Fruit fly (Drosophila melanogaster) whole organism, embryonic: Measurements from ENCODE around the gene CG15418.

Experiments
- Abd-B ChIP-seq: fragments of 200-800 bp; sonication (Bioruptor generic); optimal IDR thresholded peaks from 2 replicates; lab custom pipeline; 2018; ENCODE audit warnings: missing biosample characterization, mild to moderate bottlenecking, missing genetic modification characterization, moderate library complexity
- Ada2b ChIP-seq: fragments of 200-800 bp; sonication (Bioruptor generic); IDR thresholded peaks from 2 replicates; pipeline ENCODE4 v1.3.6; 2022; ENCODE audit warnings: missing biosample characterization, missing genetic modification characterization
- CG10321 ChIP-seq: fragments of 200-800 bp; sonication (Bioruptor generic); IDR thresholded peaks from 2 replicates; pipeline ENCODE4 v1.3.6; 2022; ENCODE audit warnings: missing biosample characterization, missing genetic modification characterization
- CG12219 ChIP-seq: fragments of 200-800 bp; sonication (Bioruptor generic); optimal IDR thresholded peaks from 3 replicates; lab custom pipeline; 2018; ENCODE audit warnings: missing biosample characterization, mild to moderate bottlenecking, missing genetic modification characterization
- CG12391 ChIP-seq: fragments of 200-800 bp; sonication (Bioruptor generic); optimal IDR thresholded peaks from 3 replicates; lab custom pipeline; 2018; ENCODE audit warnings: missing biosample characterization, mild to moderate bottlenecking, missing genetic modification characterization, moderate library complexity
- CG12942 ChIP-seq: fragments of 200-800 bp; sonication (Bioruptor generic); optimal IDR thresholded peaks from 3 replicates; lab custom pipeline; 2016; ENCODE audit warnings: missing biosample characterization, missing genetic modification characterization
- CG13123 ChIP-seq: fragments of 200-800 bp; sonication (Bioruptor generic); optimal IDR thresholded peaks from 2 replicates; lab custom pipeline; 2016; ENCODE audit warnings: missing biosample characterization, missing genetic modification characterization
- CG13775 ChIP-seq: fragments of 200-800 bp; sonication (Bioruptor generic); optimal IDR thresholded peaks from 3 replicates; lab custom pipeline; 2017; ENCODE audit warnings: missing biosample characterization, mild to moderate bottlenecking, missing genetic modification characterization
- CG1832 ChIP-seq: fragments of 200-800 bp; sonication (Bioruptor generic); optimal IDR thresholded peaks from 2 replicates; lab custom pipeline; 2017; ENCODE audit warnings: missing biosample characterization, mild to moderate bottlenecking, missing genetic modification characterization, inconsistent platforms
- CG2120 ChIP-seq: fragments of 200-800 bp; sonication (Bioruptor generic); optimal IDR thresholded peaks from 3 replicates; lab custom pipeline; 2016; ENCODE audit warnings: missing biosample characterization, missing genetic modification characterization
- CG30020 ChIP-seq: fragments of 200-800 bp; optimal IDR thresholded peaks from 2 replicates; lab custom pipeline; 2019; ENCODE audit warnings: missing biosample characterization, mild to moderate bottlenecking, missing genetic modification characterization, moderate library complexity
- CG4617 ChIP-seq: fragments of 200-800 bp; sonication (Bioruptor generic); optimal IDR thresholded peaks from 3 replicates; lab custom pipeline; 2016; ENCODE audit warnings: missing biosample characterization, missing genetic modification characterization, borderline replicate concordance
- CG5953 ChIP-seq: fragments of 200-800 bp; sonication (Bioruptor generic); IDR thresholded peaks from 2 replicates; pipeline ENCODE4 v1.3.6; 2022; ENCODE audit warnings: missing biosample characterization, missing genetic modification characterization
- CG6791 ChIP-seq: fragments of 200-800 bp; sonication (Bioruptor generic); IDR thresholded peaks from 3 replicates; pipeline ENCODE4 v1.3.6; 2022; ENCODE audit warnings: missing biosample characterization, missing genetic modification characterization; ENCODE audit not compliant: partially characterized antibody
- CG7839 ChIP-seq: fragments of 200-800 bp; sonication (Bioruptor generic); optimal IDR thresholded peaks from 3 replicates; lab custom pipeline; 2018; ENCODE audit warnings: missing biosample characterization, mild to moderate bottlenecking, missing genetic modification characterization, moderate library complexity
- CG7987 ChIP-seq: fragments of 200-800 bp; sonication (Bioruptor generic); optimal IDR thresholded peaks from 2 replicates; lab custom pipeline; 2018; ENCODE audit warnings: missing biosample characterization, mild to moderate bottlenecking, missing genetic modification characterization, moderate library complexity
- Ets65A ChIP-seq: fragments of 200-800 bp; sonication (Bioruptor generic); peaks from one replicate; lab custom pipeline; 2016; ENCODE audit warnings: missing biosample characterization, missing genetic modification characterization
- Fer1 ChIP-seq: fragments of 200-800 bp; sonication (Bioruptor generic); optimal IDR thresholded peaks from 2 replicates; lab custom pipeline; 2017; ENCODE audit warnings: missing biosample characterization, mild to moderate bottlenecking, missing genetic modification characterization
- HHEX ChIP-seq: fragments of 200-800 bp; sonication (Bioruptor generic); optimal IDR thresholded peaks from 3 replicates; lab custom pipeline; 2017; ENCODE audit warnings: missing biosample characterization, mild to moderate bottlenecking, missing genetic modification characterization, missing genetic modification reagents
- HLH3B ChIP-seq: fragments of 200-800 bp; sonication (Bioruptor generic); IDR thresholded peaks from 2 replicates; pipeline ENCODE4 v1.3.6; 2022; ENCODE audit warnings: missing biosample characterization, missing genetic modification characterization
- Hmr ChIP-seq: fragments of 200-800 bp; sonication (Bioruptor generic); optimal IDR thresholded peaks from 3 replicates; lab custom pipeline; 2017; ENCODE audit warnings: mild to moderate bottlenecking, missing biosample characterization, missing genetic modification reagents, missing genetic modification characterization
- Lim3 ChIP-seq: fragments of 200-800 bp; sonication (Bioruptor generic); IDR thresholded peaks from 2 replicates; pipeline ENCODE4 v1.3.6; 2022; ENCODE audit warnings: missing biosample characterization, missing genetic modification characterization
- MBD-R2 ChIP-seq: fragments of 200-800 bp; sonication (Bioruptor generic); IDR thresholded peaks from 2 replicates; pipeline ENCODE4 v1.3.6; 2022; ENCODE audit warnings: missing biosample characterization, missing genetic modification characterization
- MTF-1 ChIP-seq: fragments of 200-800 bp; sonication (Bioruptor generic); optimal IDR thresholded peaks from 2 replicates; lab custom pipeline; 2018; ENCODE audit warnings: missing biosample characterization, mild to moderate bottlenecking, missing genetic modification characterization, borderline replicate concordance
- Nf-YA ChIP-seq: fragments of 200-800 bp; sonication (Bioruptor generic); IDR thresholded peaks from 2 replicates; pipeline ENCODE4 v1.3.6; 2022; ENCODE audit warnings: missing biosample characterization, missing genetic modification characterization
- PHDP ChIP-seq: fragments of 200-800 bp; sonication (Bioruptor generic); optimal IDR thresholded peaks from 3 replicates; lab custom pipeline; 2018; ENCODE audit warnings: missing biosample characterization, mild to moderate bottlenecking, missing genetic modification characterization, moderate library complexity
- Ptx1 ChIP-seq: fragments of 200-800 bp; sonication (Bioruptor generic); IDR thresholded peaks from 2 replicates; pipeline ENCODE4 v1.3.6; 2022; ENCODE audit warnings: missing biosample characterization, missing genetic modification characterization
- Ravus ChIP-seq: fragments of 200-800 bp; sonication (Bioruptor generic); IDR thresholded peaks from 2 replicates; pipeline ENCODE4 v1.3.6; 2022; ENCODE audit warnings: missing biosample characterization, missing genetic modification characterization
- al ChIP-seq: fragments of 200-800 bp; sonication (Bioruptor generic); IDR thresholded peaks from 2 replicates; pipeline ENCODE4 v1.3.6; 2022; ENCODE audit warnings: missing biosample characterization, missing genetic modification characterization
- ash1 ChIP-seq: fragments of 200-800 bp; sonication (Bioruptor generic); optimal IDR thresholded peaks from 2 replicates; lab custom pipeline; 2018; ENCODE audit warnings: missing biosample characterization, mild to moderate bottlenecking, missing genetic modification characterization
- bowl ChIP-seq: fragments of 200-800 bp; sonication (Bioruptor generic); IDR thresholded peaks from 2 replicates; pipeline ENCODE4 v1.3.6; 2022; ENCODE audit warnings: missing biosample characterization, missing genetic modification characterization
- caup ChIP-seq: fragments of 200-800 bp; sonication (Bioruptor generic); optimal IDR thresholded peaks from 3 replicates; lab custom pipeline; 2017; ENCODE audit warnings: missing biosample characterization, mild to moderate bottlenecking, missing genetic modification characterization, moderate library complexity; ENCODE audit not compliant: severe bottlenecking
- cg ChIP-seq: fragments of 200-800 bp; sonication (Bioruptor generic); optimal IDR thresholded peaks from 3 replicates; lab custom pipeline; 2019; ENCODE audit warnings: missing biosample characterization, mild to moderate bottlenecking, missing genetic modification characterization, moderate library complexity
- cwo ChIP-seq: fragments of 200-800 bp; sonication (Bioruptor generic); optimal IDR thresholded peaks from 3 replicates; lab custom pipeline; 2017; ENCODE audit warnings: missing biosample characterization, missing genetic modification characterization, mild to moderate bottlenecking, moderate library complexity, missing genetic modification reagents
- ewg ChIP-seq: fragments of 200-800 bp; sonication (Bioruptor generic); optimal IDR thresholded peaks from 3 replicates; lab custom pipeline; 2017; ENCODE audit warnings: mild to moderate bottlenecking, missing biosample characterization, missing genetic modification reagents, missing genetic modification characterization
- gce ChIP-seq: fragments of 200-800 bp; sonication (Bioruptor generic); IDR thresholded peaks from 3 replicates; pipeline ENCODE4 v1.3.6; 2022; ENCODE audit warnings: missing biosample characterization, missing genetic modification characterization
- ham ChIP-seq: fragments of 200-800 bp; sonication (Bioruptor generic); IDR thresholded peaks from 2 replicates; pipeline ENCODE4 v1.3.6; 2022; ENCODE audit warnings: missing biosample characterization, missing genetic modification characterization
- klu ChIP-seq: fragments of 200-800 bp; sonication (Bioruptor generic); IDR thresholded peaks from 2 replicates; pipeline ENCODE4 v1.3.6; 2022; ENCODE audit warnings: missing biosample characterization, missing genetic modification characterization
- lab ChIP-seq: fragments of 200-800 bp; sonication (Bioruptor generic); optimal IDR thresholded peaks from 3 replicates; lab custom pipeline; 2017; ENCODE audit warnings: missing biosample characterization, missing genetic modification characterization, mild to moderate bottlenecking, moderate library complexity, missing genetic modification reagents
- mirr ChIP-seq: fragments of 200-800 bp; sonication (Bioruptor generic); optimal IDR thresholded peaks from 3 replicates; lab custom pipeline; 2018; ENCODE audit warnings: missing biosample characterization, mild to moderate bottlenecking, missing genetic modification characterization
- nmo ChIP-seq: fragments of 200-800 bp; sonication (Bioruptor generic); optimal IDR thresholded peaks from 2 replicates; lab custom pipeline; 2018; ENCODE audit warnings: missing biosample characterization, mild to moderate bottlenecking, missing genetic modification characterization, moderate library complexity
- org-1 ChIP-seq: fragments of 200-800 bp; sonication (Bioruptor generic); optimal IDR thresholded peaks from 2 replicates; lab custom pipeline; 2017; ENCODE audit warnings: missing biosample characterization, missing genetic modification characterization
- pnt ChIP-seq: fragments of 200-800 bp; sonication (Bioruptor generic); optimal IDR thresholded peaks from 3 replicates; lab custom pipeline; 2016; ENCODE audit warnings: missing biosample characterization, missing genetic modification characterization
- prd ChIP-seq, 3 experiments: fragments of >200 bp in 2 of 3; fragments of 200-800 bp in 1 of 3; sonication (Bioruptor generic) in 1 of 3; optimal IDR thresholded peaks in 2 of 3; IDR thresholded peaks in 1 of 3; 2 replicates in 2 of 3; 3 replicates in 1 of 3; pipeline versions ENCODE4 v1.3.6 to Lab custom; 2017 to 2022; ENCODE audit warnings: missing biosample characterization in 1 of 3, missing genetic modification characterization in 1 of 3
- psq ChIP-seq: fragments of 200-800 bp; sonication (Bioruptor generic); optimal IDR thresholded peaks from 2 replicates; lab custom pipeline; 2017; ENCODE audit warnings: missing biosample characterization, missing genetic modification characterization
- rib ChIP-seq: fragments of 200-800 bp; sonication (Bioruptor generic); IDR thresholded peaks from 2 replicates; pipeline ENCODE4 v1.3.6; 2022; ENCODE audit warnings: missing biosample characterization, missing genetic modification characterization
- slbo ChIP-seq: fragments of 200-800 bp; sonication (Bioruptor generic); IDR thresholded peaks from 2 replicates; pipeline ENCODE4 v1.3.6; 2022; ENCODE audit warnings: missing biosample characterization, missing genetic modification characterization
- sug ChIP-seq: fragments of 200-800 bp; optimal IDR thresholded peaks from 2 replicates; lab custom pipeline; 2019; ENCODE audit warnings: missing biosample characterization, mild to moderate bottlenecking, missing genetic modification characterization, moderate library complexity
- tin ChIP-seq: fragments of 200-800 bp; sonication (Bioruptor generic); optimal IDR thresholded peaks from 3 replicates; lab custom pipeline; 2016; ENCODE audit warnings: missing biosample characterization, missing genetic modification characterization

The CG15418 gene

dm6 chr2L:3656667-3657066 is 35.2 kb upstream of the CG15418 start, which contains the start of gene for (continued):
- no peak for TF ChIP-seq bowl
- no peak for TF ChIP-seq CG13123
- TF ChIP-seq Ravus (GFP tag; lab: Robert Waterston, UW): no peak
- TF ChIP-seq PHDP (tag; lab: Kevin White, UChicago): no peak
- no peak for TF ChIP-seq CG30020 (tag; lab: Kevin White, UChicago)
- TF ChIP-seq Ada2b: no peak
- TF ChIP-seq MTF-1 (GFP tag; lab: Kevin White, UChicago): no peak
- TF ChIP-seq tin (GFP tag; lab: Kevin White, UChicago): no peak
- no peak for TF ChIP-seq CG2120
- TF ChIP-seq Abd-B (GFP tag; lab: Kevin White, UChicago): no peak
- no peak for TF ChIP-seq CG10321 (GFP tag; lab: Robert Waterston, UW)
- TF ChIP-seq pnt (GFP tag; lab: Kevin White, UChicago): no peak
- peak; percentile 20 for TF ChIP-seq lab (GFP tag; lab: Kevin White, UChicago)
- TF ChIP-seq prd (optimal IDR thresholded peaks at IDR 0.05; lab: Kevin White, UChicago): no peak
- no peak for TF ChIP-seq prd (GFP tag; IDR thresholded peaks at IDR 0.05; lab: Robert Waterston, UW)
- TF ChIP-seq al (GFP tag; lab: Robert Waterston, UW): no peak

- TF ChIP-seq rib (GFP tag; lab: Robert Waterston, UW): peak; percentile 98
- TF ChIP-seq CG1832 (GFP tag; lab: Kevin White, UChicago): no peak
- peak; percentile 97 for TF ChIP-seq CG4617 (GFP tag; lab: Kevin White, UChicago)
- peak; percentile 93 for TF ChIP-seq ash1
- peak; percentile 99 for TF ChIP-seq Fer1 (GFP tag; lab: Kevin White, UChicago)
- no peak for TF ChIP-seq CG6791 (GFP tag; lab: Robert Waterston, UW)
- peak; percentile 93 for TF ChIP-seq CG7987 (GFP tag; lab: Kevin White, UChicago)
- TF ChIP-seq slbo (GFP tag; lab: Robert Waterston, UW): peak; percentile 98
- TF ChIP-seq MTF-1 (GFP tag; lab: Kevin White, UChicago): peak; percentile 95
- TF ChIP-seq MBD-R2: peak; percentile 98
- TF ChIP-seq CG12219: peak; percentile 99
- peak; percentile 97 for TF ChIP-seq cwo (GFP tag; lab: Kevin White, UChicago)
- peak; percentile 97 for TF ChIP-seq CG5953 (GFP tag; lab: Robert Waterston, UW)
- peak; percentile 98 for TF ChIP-seq CG13775
- peak; percentile 96 for TF ChIP-seq ewg
- peak; percentile 98 for TF ChIP-seq sug (tag; lab: Kevin White, UChicago)
- TF ChIP-seq cg (GFP tag; lab: Kevin White, UChicago): no peak
- TF ChIP-seq psq (GFP tag; lab: Kevin White, UChicago): peak; percentile 85
- TF ChIP-seq CG12391: peak; percentile 99
- TF ChIP-seq HLH3B (GFP tag; lab: Robert Waterston, UW): peak; percentile 98
- peak; percentile 96 for TF ChIP-seq CG12942 (GFP tag; lab: Kevin White, UChicago)
- peak; percentile 98 for TF ChIP-seq nmo (GFP tag; lab: Kevin White, UChicago)
- peak; percentile 98 for TF ChIP-seq gce (GFP tag; lab: Robert Waterston, UW)
- peak; percentile 96 for TF ChIP-seq Nf-YA (GFP tag; lab: Robert Waterston, UW)
- TF ChIP-seq Ets65A (GFP tag; lab: Kevin White, UChicago): peak; percentile 100
- TF ChIP-seq CG10321 (GFP tag; lab: Robert Waterston, UW): peak; percentile 82
- peak; percentile 92 for TF ChIP-seq Lim3 (GFP tag; lab: Robert Waterston, UW)
- peak; percentile 99 for TF ChIP-seq mirr (GFP tag; lab: Kevin White, UChicago)
- TF ChIP-seq Ptx1 (GFP tag; lab: Robert Waterston, UW): peak; percentile 98
- peak; percentile 98 for TF ChIP-seq Hmr (GFP tag; lab: Kevin White, UChicago)
- peak; percentile 98 for TF ChIP-seq HHEX (GFP tag; lab: Kevin White, UChicago)
- peak; percentile 99 for TF ChIP-seq org-1
- peak; percentile 95 for TF ChIP-seq klu
- TF ChIP-seq ham: peak; percentile 94; the same call in 1 of the 2 replicates
- TF ChIP-seq caup (GFP tag; lab: Kevin White, UChicago): peak; percentile 98
- TF ChIP-seq CG7839 (tag; lab: Kevin White, UChicago): peak; percentile 99
Observed at dm6 chr2L:3655698-3656105, 34.2 kb upstream of the CG15418 start.
